Fruit fly (Drosophila melanogaster): ENCODE data around the gene CG12402.
A peak's percentile ranks its signal among the peaks of the same experiment; 100 is the strongest.

CG12402 gene

dm6 chr3R:14077026-14077425, 31.1 kb downstream of the CG12402 start (continued):
- TF ChIP-seq CG15514 (GFP tag; optimal IDR thresholded peaks at IDR 0.05) (peak; percentile 10), cad (GFP tag; optimal IDR thresholded peaks at IDR 0.05) (no peak), CG14667 (GFP tag; IDR thresholded peaks at IDR 0.05) (no peak; the same call in 1 of the 2 replicates), CG14710 (tag; optimal IDR thresholded peaks at IDR 0.05) (peak; percentile 5), CG12299 (tag; optimal IDR thresholded peaks at IDR 0.05) (no peak), sug (tag; optimal IDR thresholded peaks at IDR 0.05) (no peak), z (GFP tag; IDR thresholded peaks at IDR 0.05) (no peak), Doc3 (GFP tag; IDR thresholded peaks at IDR 0.05; ENCODE audit: partially characterized antibody) (no peak), CG8089 (GFP tag; optimal IDR thresholded peaks at IDR 0.05) (no peak), cwo (GFP tag; optimal IDR thresholded peaks at IDR 0.05) (peak; percentile 52), CG12744 (GFP tag; optimal IDR thresholded peaks at IDR 0.05) (no peak), ken (GFP tag; IDR thresholded peaks at IDR 0.05) (0 out of 3 replicates have a peak, but pooled peaks have one; percentile 45), CG3281 (GFP tag; optimal IDR thresholded peaks at IDR 0.05) (peak; percentile 40), CG11093 (GFP tag; IDR thresholded peaks at IDR 0.05) (0 out of 3 replicates have a peak, but pooled peaks have one; percentile 30), ac (GFP tag; optimal IDR thresholded peaks at IDR 0.05) (no peak), CG11247 (GFP tag; IDR thresholded peaks at IDR 0.05) (peak; percentile 66; the same call in 1 of the 2 replicates), Dbx (GFP tag; IDR thresholded peaks at IDR 0.05) (no peak), CG8359 (GFP tag; optimal IDR thresholded peaks at IDR 0.05; ENCODE audit: borderline replicate concordance) (no peak), Blimp-1 (GFP tag; optimal IDR thresholded peaks at IDR 0.05) (peak; percentile 50), crp (GFP tag; optimal IDR thresholded peaks at IDR 0.05) (no peak), CG4617 (GFP tag; optimal IDR thresholded peaks at IDR 0.05; ENCODE audit: borderline replicate concordance) (no peak), CG34422 (GFP tag; IDR thresholded peaks at IDR 0.05) (peak; percentile 53; the same call in 2 of the 3 replicates), al (GFP tag; IDR thresholded peaks at IDR 0.05) (no peak), wdn (GFP tag; IDR thresholded peaks at IDR 0.05) (no peak), Neu2 (GFP tag; optimal IDR thresholded peaks at IDR 0.05; ENCODE audit: borderline replicate concordance) (no peak), CG12155 (GFP tag; optimal IDR thresholded peaks at IDR 0.05) (no peak), NfI (GFP tag; optimal IDR thresholded peaks at IDR 0.05) (no peak), CG17802 (tag; optimal IDR thresholded peaks at IDR 0.05) (no peak), gsb (GFP tag; IDR thresholded peaks at IDR 0.05) (no peak), ttk (GFP tag; IDR thresholded peaks at IDR 0.05) (0 out of 2 replicates have a peak, but pooled peaks have one; percentile 45), klu (GFP tag; IDR thresholded peaks at IDR 0.05) (no peak), corto (GFP tag; optimal IDR thresholded peaks at IDR 0.05) (no peak), GATAe (GFP tag; conservative IDR thresholded peaks at IDR 0.05) (no peak), crc (GFP tag; optimal IDR thresholded peaks at IDR 0.05) (no peak), Dref (GFP tag; IDR thresholded peaks at IDR 0.05) (no peak), CG4854 (GFP tag; optimal IDR thresholded peaks at IDR 0.05) (peak; percentile 13), her (GFP tag; optimal IDR thresholded peaks at IDR 0.05) (no peak), CG7372 (GFP tag; IDR thresholded peaks at IDR 0.05) (no peak), Sin3A (optimal IDR thresholded peaks at IDR 0.05) (no peak), CG9437 (GFP tag; optimal IDR thresholded peaks at IDR 0.05) (no peak), D (optimal IDR thresholded peaks at IDR 0.05) (no peak), D (GFP tag; optimal IDR thresholded peaks at IDR 0.05) (peak; percentile 8), scrt (GFP tag; optimal IDR thresholded peaks at IDR 0.05) (peak; percentile 24), run (tag; optimal IDR thresholded peaks at IDR 0.05) (no peak), CG7786 (GFP tag; optimal IDR thresholded peaks at IDR 0.05) (no peak), sd (tag; optimal IDR thresholded peaks at IDR 0.05) (no peak), MTF-1 (GFP tag; optimal IDR thresholded peaks at IDR 0.05; ENCODE audit: borderline replicate concordance) (no peak), CG8281 (tag; optimal IDR thresholded peaks at IDR 0.05) (no peak), CG10147 (GFP tag; optimal IDR thresholded peaks at IDR 0.05) (peak; percentile 25), aop (GFP tag; IDR thresholded peaks at IDR 0.05) (no peak), bowl (GFP tag; IDR thresholded peaks at IDR 0.05) (no peak)
